Worm (Caenorhabditis elegans) whole organism, L2 larva: ENCODE data around the gene fars-3.
A peak's percentile ranks its signal among the peaks of the same experiment; 100 is the strongest.

Experiments
- ama-1 ChIP-seq: fragments of 150-350 bp; optimal IDR thresholded peaks from 2 replicates; lab custom pipeline; 2018; ENCODE audit warnings: inconsistent platforms
- ceh-82 ChIP-seq: fragments of 150-350 bp; optimal IDR thresholded peaks from 2 replicates; lab custom pipeline; 2014; ENCODE audit warnings: missing biosample characterization, missing genetic modification characterization
- crh-2 ChIP-seq: sonication (generic microtip); optimal IDR thresholded peaks from 2 replicates; lab custom pipeline; 2017; ENCODE audit warnings: missing biosample characterization, missing genetic modification characterization
- fos-1 ChIP-seq: fragments of 150-350 bp; optimal IDR thresholded peaks from 2 replicates; lab custom pipeline; 2014; ENCODE audit warnings: missing biosample characterization, missing genetic modification characterization
- mab-5 ChIP-seq: fragments of 150-350 bp; optimal IDR thresholded peaks from 2 replicates; lab custom pipeline; 2014; ENCODE audit warnings: missing biosample characterization, missing genetic modification characterization
- nhr-10 ChIP-seq: sonication (generic microtip); optimal IDR thresholded peaks from 2 replicates; lab custom pipeline; 2017; ENCODE audit warnings: missing biosample characterization, missing genetic modification characterization
- nhr-21 ChIP-seq: fragments of 150-350 bp; optimal IDR thresholded peaks from 2 replicates; lab custom pipeline; 2014; ENCODE audit warnings: missing biosample characterization, missing genetic modification characterization
- skn-1 ChIP-seq: sonication (generic microtip); optimal IDR thresholded peaks from 2 replicates; lab custom pipeline; 2017; ENCODE audit warnings: missing biosample characterization, missing genetic modification characterization
- snpc-4 ChIP-seq: fragments of 150-350 bp; optimal IDR thresholded peaks from 2 replicates; lab custom pipeline; 2014; ENCODE audit warnings: missing biosample characterization, missing genetic modification characterization
- unc-55 ChIP-seq: fragments of 150-350 bp; sonication (generic microtip); optimal IDR thresholded peaks from 3 replicates; lab custom pipeline; 2014; ENCODE audit warnings: missing biosample characterization, missing genetic modification reagents, missing genetic modification characterization
- ztf-11 ChIP-seq: sonication (generic microtip); optimal IDR thresholded peaks from 2 replicates; lab custom pipeline; 2017; ENCODE audit warnings: missing biosample characterization, missing genetic modification characterization
- ztf-4 ChIP-seq: fragments of 150-350 bp; optimal IDR thresholded peaks from 2 replicates; lab custom pipeline; 2014; ENCODE audit warnings: missing biosample characterization, missing genetic modification characterization

- TF ChIP-seq nhr-10 (tag; lab: Kevin White, UChicago) (no peak), ztf-11 (no peak), fos-1 (tag; lab: Kevin White, UChicago) (no peak), skn-1 (no peak), ama-1 (lab: Kevin White, UChicago) (peak; percentile 26), mab-5 (no peak), ceh-82 (no peak), ztf-4 (no peak), unc-55 (GFP tag; lab: Kevin White, UChicago) (no peak), snpc-4 (tag; lab: Kevin White, UChicago) (no peak), nhr-21 (tag; lab: Kevin White, UChicago) (no peak), crh-2 (tag; lab: Kevin White, UChicago) (no peak)
Measured at ce11 chrII:8464448-8464898, at the start of gene fars-3.
